Worm (Caenorhabditis elegans) whole organism, young adult: Measurements from ENCODE around the gene arf-1.

Source experiments
- F33H1.4 ChIP-seq: fragments of 200-800 bp; sonication (Bioruptor generic); IDR thresholded peaks from 2 replicates; pipeline ENCODE4 v1.3.6; 2022; ENCODE audit warnings: missing genetic modification reagents, missing genetic modification characterization, missing compliant biosample characterization
- K11D2.4 ChIP-seq: fragments of 200-800 bp; sonication (Bioruptor generic); IDR thresholded peaks from 2 replicates; pipeline ENCODE4 v1.3.6; 2022; ENCODE audit warnings: missing genetic modification reagents, missing genetic modification characterization, missing compliant biosample characterization
- athp-1 ChIP-seq: sonication (generic microtip); optimal IDR thresholded peaks from 2 replicates; lab custom pipeline; 2017; ENCODE audit warnings: mild to moderate bottlenecking, missing genetic modification characterization, missing compliant biosample characterization
- ets-4 ChIP-seq: fragments of 200-800 bp; sonication (Bioruptor generic); optimal IDR thresholded peaks from 2 replicates; lab custom pipeline; 2018; ENCODE audit warnings: mild to moderate bottlenecking, missing genetic modification characterization, missing compliant biosample characterization
- lir-1 ChIP-seq: fragments of 200-800 bp; sonication (Bioruptor generic); conservative IDR thresholded peaks from 2 replicates; pipeline ENCODE4 v1.3.6; 2022; ENCODE audit warnings: missing genetic modification reagents, missing genetic modification characterization, missing compliant biosample characterization
- madf-3 ChIP-seq: fragments of 200-800 bp; sonication (Bioruptor generic); IDR thresholded peaks from 2 replicates; pipeline ENCODE4 v1.3.6; 2022; ENCODE audit warnings: missing genetic modification reagents, missing genetic modification characterization, missing compliant biosample characterization
- mcd-1 ChIP-seq: fragments of 200-800 bp; sonication (Bioruptor generic); IDR thresholded peaks from 2 replicates; pipeline ENCODE4 v1.3.6; 2022; ENCODE audit warnings: missing genetic modification reagents, missing genetic modification characterization, missing compliant biosample characterization
- nhr-120 ChIP-seq: fragments of 200-800 bp; sonication (Bioruptor generic); IDR thresholded peaks from 2 replicates; pipeline ENCODE4 v1.3.6; 2022; ENCODE audit warnings: missing genetic modification characterization, missing compliant biosample characterization
- nhr-179 ChIP-seq: sonication (generic microtip); optimal IDR thresholded peaks from 2 replicates; lab custom pipeline; 2016; ENCODE audit warnings: mild to moderate bottlenecking, missing genetic modification characterization, missing compliant biosample characterization
- nhr-90 ChIP-seq: sonication (generic microtip); optimal IDR thresholded peaks from 2 replicates; lab custom pipeline; 2016; ENCODE audit warnings: missing genotype, mild to moderate bottlenecking, missing genetic modification characterization, missing compliant biosample characterization
- sea-2 ChIP-seq: fragments of 200-800 bp; sonication (Bioruptor generic); IDR thresholded peaks from 2 replicates; pipeline ENCODE4 v1.3.6; 2022; ENCODE audit warnings: missing genetic modification characterization, missing compliant biosample characterization
- snpc-3.4 ChIP-seq: sonication (generic microtip); optimal IDR thresholded peaks from 2 replicates; lab custom pipeline; 2017; ENCODE audit warnings: missing genetic modification characterization, mild to moderate bottlenecking, missing compliant biosample characterization, antibody characterized with exemption, moderate library complexity, missing genotype, missing genetic modification reagents

- TF ChIP-seq nhr-120 (GFP tag; lab: Robert Waterston, UW) (no peak), sea-2 (GFP tag; lab: Robert Waterston, UW) (no peak), mcd-1 (GFP tag; lab: Robert Waterston, UW) (no peak), ets-4 (GFP tag; lab: Kevin White, UChicago) (no peak), nhr-90 (no peak), F33H1.4 (GFP tag; lab: Robert Waterston, UW) (no peak), athp-1 (tag; lab: Kevin White, UChicago) (no peak), snpc-3.4 (tag; lab: Kevin White, UChicago) (no peak), nhr-179 (tag; lab: Kevin White, UChicago) (no peak), K11D2.4 (GFP tag; lab: Robert Waterston, UW) (no peak), madf-3 (GFP tag; lab: Robert Waterston, UW) (no peak), lir-1 (no peak)
These were observed 23.0 kb downstream of the arf-1 start, which contains the start of gene B0244.6 for ce11 chrIII:5737708-5738107.
